Worm (Caenorhabditis elegans) whole organism, L1 larva: Measurements from ENCODE around the gene vgln-1.

Experiments
- C16A3.4 ChIP-seq: fragments of 150-350 bp; optimal IDR thresholded peaks from 2 replicates; lab custom pipeline; 2014; ENCODE audit warnings: missing biosample characterization, missing genetic modification characterization
- C34B4.2 ChIP-seq: sonication (generic microtip); optimal IDR thresholded peaks from 2 replicates; lab custom pipeline; 2017; ENCODE audit warnings: mild to moderate bottlenecking, missing genetic modification characterization, missing compliant biosample characterization
- Y116A8C.19 ChIP-seq: sonication (generic microtip); optimal IDR thresholded peaks from 2 replicates; lab custom pipeline; 2016; ENCODE audit warnings: missing compliant biosample characterization, missing genetic modification characterization, borderline replicate concordance
- alr-1 ChIP-seq: fragments of 200-800 bp; sonication (Bioruptor generic); optimal IDR thresholded peaks from 2 replicates; lab custom pipeline; 2018; ENCODE audit warnings: borderline replicate concordance, mild to moderate bottlenecking, missing genetic modification characterization, missing compliant biosample characterization
- ama-1 ChIP-seq: fragments of 150-350 bp; optimal IDR thresholded peaks from 2 replicates; lab custom pipeline; 2014
- blmp-1 ChIP-seq: fragments of 150-350 bp; optimal IDR thresholded peaks from 2 replicates; lab custom pipeline; 2014; ENCODE audit warnings: missing biosample characterization, missing genetic modification characterization
- ceh-63 ChIP-seq: fragments of 200-800 bp; sonication (Bioruptor generic); optimal IDR thresholded peaks from 2 replicates; lab custom pipeline; 2018; ENCODE audit warnings: mild to moderate bottlenecking, missing genetic modification characterization, missing compliant biosample characterization
- ceh-88 ChIP-seq: fragments of 200-800 bp; sonication (Bioruptor generic); IDR thresholded peaks from 2 replicates; pipeline ENCODE4 v1.3.6; 2022; ENCODE audit warnings: missing genetic modification characterization, missing compliant biosample characterization
- ces-1 ChIP-seq: fragments of 150-350 bp; optimal IDR thresholded peaks from 2 replicates; lab custom pipeline; 2014; ENCODE audit warnings: missing biosample characterization, missing genetic modification reagents, missing genetic modification characterization
- dpl-1 ChIP-seq, 3 experiments: fragments of 150-350 bp in 2 of 3; sonication (generic microtip) in 1 of 3; optimal IDR thresholded peaks; 2 replicates each; lab custom pipeline; 2014 to 2017; ENCODE audit warnings: missing biosample characterization in 3 of 3, missing genetic modification characterization in 3 of 3, missing genetic modification reagents in 3 of 3
- dsc-1 ChIP-seq: sonication (generic microtip); optimal IDR thresholded peaks from 2 replicates; lab custom pipeline; 2016; ENCODE audit warnings: mild to moderate bottlenecking, missing genetic modification characterization, missing compliant biosample characterization
- efl-1 ChIP-seq, 4 experiments: fragments of 150-350 bp; optimal IDR thresholded peaks in 3 of 4; peaks in 1 of 4; 1 replicate in 1 of 4; 2 replicates in 3 of 4; lab custom pipeline; 2014; ENCODE audit warnings: missing biosample characterization in 2 of 4, missing genetic modification characterization in 2 of 4, missing genetic modification reagents in 2 of 4
- ets-5 ChIP-seq: fragments of 200-800 bp; sonication (Bioruptor generic); IDR thresholded peaks from 2 replicates; pipeline ENCODE4 v1.3.6; 2022; ENCODE audit warnings: missing genetic modification characterization, missing compliant biosample characterization
- fkh-10 ChIP-seq: sonication (generic microtip); optimal IDR thresholded peaks from 2 replicates; lab custom pipeline; 2017; ENCODE audit warnings: missing biosample characterization, missing genetic modification reagents, missing genetic modification characterization
- fkh-4 ChIP-seq: sonication (generic microtip); optimal IDR thresholded peaks from 2 replicates; lab custom pipeline; 2016; ENCODE audit warnings: missing compliant biosample characterization, missing genetic modification characterization, borderline replicate concordance
- fkh-8 ChIP-seq: sonication (generic microtip); optimal IDR thresholded peaks from 2 replicates; lab custom pipeline; 2016; ENCODE audit warnings: mild to moderate bottlenecking, missing genetic modification characterization, missing compliant biosample characterization
- fos-1 ChIP-seq: fragments of 150-350 bp; optimal IDR thresholded peaks from 2 replicates; lab custom pipeline; 2014; ENCODE audit warnings: missing biosample characterization, missing genetic modification characterization
- grh-1 ChIP-seq: fragments of 200-800 bp; sonication (Bioruptor generic); IDR thresholded peaks from 2 replicates; pipeline ENCODE4 v1.3.6; 2022; ENCODE audit warnings: missing genetic modification reagents, missing genetic modification characterization, missing compliant biosample characterization
- hlh-17 ChIP-seq: fragments of 200-800 bp; sonication (Bioruptor generic); optimal IDR thresholded peaks from 2 replicates; lab custom pipeline; 2018; ENCODE audit warnings: missing genetic modification characterization, mild to moderate bottlenecking, missing compliant biosample characterization, moderate library complexity, borderline replicate concordance
- hlh-4 ChIP-seq: sonication (generic microtip); optimal IDR thresholded peaks from 2 replicates; lab custom pipeline; 2016; ENCODE audit warnings: mild to moderate bottlenecking, missing genetic modification characterization, missing compliant biosample characterization
- isw-1 ChIP-seq: fragments of 200-800 bp; sonication (Bioruptor generic); IDR thresholded peaks from 2 replicates; pipeline ENCODE4 v1.3.6; 2022; ENCODE audit warnings: missing genetic modification characterization, missing compliant biosample characterization
- jun-1 ChIP-seq: fragments of 150-350 bp; optimal IDR thresholded peaks from 2 replicates; lab custom pipeline; 2014; ENCODE audit warnings: missing biosample characterization, missing genetic modification reagents, missing genetic modification characterization
- lin-14 ChIP-seq: fragments of 200-800 bp; sonication (Bioruptor generic); optimal IDR thresholded peaks from 2 replicates; lab custom pipeline; 2018; ENCODE audit warnings: mild to moderate bottlenecking, missing genetic modification characterization, moderate library complexity, missing compliant biosample characterization
- lin-35 ChIP-seq, 2 experiments: fragments of 150-350 bp; optimal IDR thresholded peaks; 2 replicates each; lab custom pipeline; 2014; ENCODE audit warnings: missing biosample characterization in 2 of 2, missing genetic modification characterization in 2 of 2, missing genetic modification reagents in 2 of 2
- lin-39 ChIP-seq: fragments of 150-350 bp; optimal IDR thresholded peaks from 2 replicates; lab custom pipeline; 2014; ENCODE audit warnings: missing biosample characterization, missing genetic modification reagents, missing genetic modification characterization
- lir-3 ChIP-seq: sonication (generic microtip); optimal IDR thresholded peaks from 2 replicates; lab custom pipeline; 2016; ENCODE audit warnings: mild to moderate bottlenecking, missing genetic modification characterization, moderate library complexity, missing compliant biosample characterization; ENCODE audit not compliant: poor library complexity
- lsy-2 ChIP-seq, 2 experiments: fragments of 150-350 bp; optimal IDR thresholded peaks; 2 replicates each; lab custom pipeline; 2014; ENCODE audit warnings: missing biosample characterization in 2 of 2, missing genetic modification characterization in 2 of 2
- mab-9 ChIP-seq: fragments of 200-800 bp; sonication (Bioruptor generic); IDR thresholded peaks from 2 replicates; pipeline ENCODE4 v1.3.6; 2022; ENCODE audit warnings: missing genetic modification reagents, missing genetic modification characterization, missing compliant biosample characterization
- mef-2 ChIP-seq: fragments of 150-350 bp; optimal IDR thresholded peaks from 2 replicates; lab custom pipeline; 2014; ENCODE audit warnings: missing biosample characterization, missing genetic modification characterization
- mep-1 ChIP-seq: fragments of 150-350 bp; optimal IDR thresholded peaks from 2 replicates; lab custom pipeline; 2014; ENCODE audit warnings: missing biosample characterization, missing genetic modification characterization
- nhr-11 ChIP-seq: fragments of 150-350 bp; optimal IDR thresholded peaks from 2 replicates; lab custom pipeline; 2014; ENCODE audit warnings: missing biosample characterization, missing genetic modification characterization
- nhr-12 ChIP-seq: sonication (generic microtip); optimal IDR thresholded peaks from 2 replicates; lab custom pipeline; 2017; ENCODE audit warnings: missing biosample characterization, missing genetic modification characterization
- nhr-19 ChIP-seq: fragments of 200-800 bp; sonication (Bioruptor generic); conservative IDR thresholded peaks from 2 replicates; pipeline ENCODE4 v1.3.6; 2022; ENCODE audit warnings: missing genetic modification characterization, missing compliant biosample characterization
- nhr-237 ChIP-seq: fragments of 150-350 bp; optimal IDR thresholded peaks from 2 replicates; lab custom pipeline; 2014; ENCODE audit warnings: missing biosample characterization, missing genetic modification characterization
- nhr-47 ChIP-seq: sonication (generic microtip); optimal IDR thresholded peaks from 2 replicates; lab custom pipeline; 2016; ENCODE audit warnings: mild to moderate bottlenecking, missing genetic modification characterization, moderate library complexity, missing compliant biosample characterization
- nhr-84 ChIP-seq: sonication (generic microtip); optimal IDR thresholded peaks from 2 replicates; lab custom pipeline; 2017; ENCODE audit warnings: missing biosample characterization, missing genetic modification characterization
- nhr-90 ChIP-seq: sonication (generic microtip); optimal IDR thresholded peaks from 2 replicates; lab custom pipeline; 2016; ENCODE audit warnings: mild to moderate bottlenecking, missing genetic modification characterization, missing compliant biosample characterization; ENCODE audit not compliant: poor library complexity
- pag-3 ChIP-seq: sonication (generic microtip); optimal IDR thresholded peaks from 2 replicates; lab custom pipeline; 2017; ENCODE audit warnings: missing genetic modification characterization, mild to moderate bottlenecking, missing compliant biosample characterization, antibody characterized with exemption, borderline replicate concordance; ENCODE audit not compliant: insufficient read depth
- pax-3 ChIP-seq: fragments of 200-800 bp; sonication (Bioruptor generic); optimal IDR thresholded peaks from 2 replicates; lab custom pipeline; 2018; ENCODE audit warnings: mild to moderate bottlenecking, missing genetic modification characterization, moderate library complexity, missing compliant biosample characterization
- pqm-1 ChIP-seq: sonication (generic microtip); optimal IDR thresholded peaks from 3 replicates; lab custom pipeline; 2017; ENCODE audit warnings: missing biosample characterization, missing genetic modification characterization
- rnt-1 ChIP-seq: sonication (generic microtip); optimal IDR thresholded peaks from 2 replicates; lab custom pipeline; 2016; ENCODE audit warnings: mild to moderate bottlenecking, missing genetic modification characterization, moderate library complexity, missing compliant biosample characterization
- skn-1 ChIP-seq: fragments of 150-350 bp; optimal IDR thresholded peaks from 2 replicates; lab custom pipeline; 2014; ENCODE audit warnings: missing biosample characterization, missing genetic modification characterization
- sox-4 ChIP-seq: sonication (generic microtip); optimal IDR thresholded peaks from 2 replicates; lab custom pipeline; 2016; ENCODE audit warnings: missing genetic modification characterization, missing compliant biosample characterization
- unc-86 ChIP-seq: sonication (generic microtip); optimal IDR thresholded peaks from 2 replicates; lab custom pipeline; 2016; ENCODE audit warnings: missing genetic modification characterization, missing compliant biosample characterization
- zag-1 ChIP-seq: fragments of 150-350 bp; optimal IDR thresholded peaks from 2 replicates; lab custom pipeline; 2014; ENCODE audit warnings: missing biosample characterization, missing genetic modification characterization
- ztf-11 ChIP-seq, 2 experiments: sonication (generic microtip); optimal IDR thresholded peaks; 2 replicates each; lab custom pipeline; 2016 to 2017; ENCODE audit warnings: missing genetic modification characterization in 2 of 2, missing biosample characterization in 1 of 2, missing compliant biosample characterization in 1 of 2

vgln-1 gene

ce11 chrII:9931012-9931411 lies 40.1 kb upstream of the vgln-1 start (continued):
- peak; percentile 25 to 45 (median 37) for TF ChIP-seq dpl-1 (GFP tag; optimal IDR thresholded peaks at IDR 0.05; lab: Kevin White, UChicago)
- no peak for TF ChIP-seq nhr-84 (tag; lab: Kevin White, UChicago)
- TF ChIP-seq jun-1 (tag; lab: Kevin White, UChicago), result peak; percentile 18
- peak; percentile 63 for TF ChIP-seq isw-1 (GFP tag; lab: Robert Waterston, UW)
- TF ChIP-seq hlh-17 (GFP tag; lab: Kevin White, UChicago), result no peak
- peak; percentile 68 for TF ChIP-seq nhr-47 (tag; lab: Kevin White, UChicago)
- TF ChIP-seq pqm-1 (tag; lab: Kevin White, UChicago), result no peak
- TF ChIP-seq lir-3 (tag; lab: Kevin White, UChicago), result peak; percentile 78
- TF ChIP-seq, all 84 proteins: peak for 34

- TF ChIP-seq dsc-1 (tag; lab: Kevin White, UChicago) (no peak), pax-3 (no peak), hlh-4 (tag; lab: Kevin White, UChicago) (no peak), ets-5 (GFP tag; lab: Robert Waterston, UW) (no peak), fkh-10 (GFP tag; lab: Kevin White, UChicago) (no peak), pag-3 (tag; lab: Kevin White, UChicago) (no peak), nhr-11 (tag; lab: Kevin White, UChicago) (no peak), Y116A8C.19 (tag; lab: Kevin White, UChicago) (no peak), ama-1 (lab: Kevin White, UChicago) (no peak), ceh-63 (GFP tag; lab: Kevin White, UChicago) (no peak), lir-3 (tag; lab: Kevin White, UChicago) (no peak), ceh-88 (no peak), rnt-1 (tag; lab: Kevin White, UChicago) (no peak), unc-86 (tag; lab: Kevin White, UChicago) (no peak), fos-1 (no peak), mab-9 (GFP tag; lab: Robert Waterston, UW) (no peak), pqm-1 (tag; lab: Kevin White, UChicago) (no peak), lsy-2 (tag; optimal IDR thresholded peaks at IDR 0.05; lab: Kevin White, UChicago) (no peak)
Measured at ce11 chrII:9928470-9928869, 37.6 kb upstream of the vgln-1 start.

ce11 chrII:9921622-9922269 lies 30.9 kb upstream of the vgln-1 start, which contains the start of gene C05C10.2:
Gene C05C10.2 (plus strand): TSS chrII:9922219.
- TF ChIP-seq efl-1 (optimal IDR thresholded peaks at IDR 0.05; lab: Kevin White, UChicago), result peak in 1 of 2 experiments; percentile 44
- TF ChIP-seq efl-1 (GFP tag; optimal IDR thresholded peaks at IDR 0.05 in 1 of 2; lab: Kevin White, UChicago), result peak in 1 of 2 experiments; percentile 27
- no peak for TF ChIP-seq nhr-84 (tag; lab: Kevin White, UChicago)
- no peak for TF ChIP-seq ets-5 (GFP tag; lab: Robert Waterston, UW)
- no peak for TF ChIP-seq nhr-11 (tag; lab: Kevin White, UChicago)
- TF ChIP-seq mep-1 (tag; lab: Kevin White, UChicago), result peak; percentile 5
- TF ChIP-seq fkh-4 (tag; lab: Kevin White, UChicago), result no peak
- TF ChIP-seq blmp-1 (tag; lab: Kevin White, UChicago), result peak; percentile 28
- TF ChIP-seq lin-39 (tag; lab: Kevin White, UChicago), result no peak
- no peak for TF ChIP-seq nhr-19 (GFP tag; lab: Robert Waterston, UW)
- no peak for TF ChIP-seq ztf-11 (tag; optimal IDR thresholded peaks at IDR 0.05; lab: Kevin White, UChicago)
- TF ChIP-seq C16A3.4 (tag; lab: Kevin White, UChicago), result no peak
- no peak for TF ChIP-seq nhr-90
- TF ChIP-seq C34B4.2 (tag; lab: Kevin White, UChicago), result no peak
- no peak for TF ChIP-seq alr-1 (tag; lab: Kevin White, UChicago)
- TF ChIP-seq isw-1 (GFP tag; lab: Robert Waterston, UW), result no peak
- TF ChIP-seq skn-1 (tag; lab: Kevin White, UChicago), result no peak
- no peak for TF ChIP-seq fkh-8 (tag; lab: Kevin White, UChicago)
- TF ChIP-seq nhr-12 (tag; lab: Kevin White, UChicago), result no peak
- peak in 1 of 2 experiments; percentile 11 for TF ChIP-seq lin-35 (GFP tag; optimal IDR thresholded peaks at IDR 0.05; lab: Kevin White, UChicago)
- no peak for TF ChIP-seq dsc-1 (tag; lab: Kevin White, UChicago)
- TF ChIP-seq ces-1 (GFP tag; lab: Kevin White, UChicago), result no peak
- no peak for TF ChIP-seq grh-1 (GFP tag; lab: Robert Waterston, UW)
- TF ChIP-seq mef-2 (tag; lab: Kevin White, UChicago), result no peak
- TF ChIP-seq zag-1 (tag; lab: Kevin White, UChicago), result no peak
- no peak for TF ChIP-seq fkh-10 (GFP tag; lab: Kevin White, UChicago)
- no peak for TF ChIP-seq nhr-237
- TF ChIP-seq sox-4 (tag; lab: Kevin White, UChicago), result no peak
- TF ChIP-seq lin-14 (GFP tag; lab: Kevin White, UChicago), result no peak
